Worm (Caenorhabditis elegans) whole organism, L4 larva: ENCODE measurements around the gene cex-1.

Source experiments
- F49E8.2 ChIP-seq: sonication (generic microtip); optimal IDR thresholded peaks from 2 replicates; lab custom pipeline; 2016; ENCODE audit warnings: missing compliant biosample characterization, mild to moderate bottlenecking, missing genetic modification characterization, borderline replicate concordance
- R02D3.7 ChIP-seq: fragments of 150-350 bp; sonication (generic microtip); optimal IDR thresholded peaks from 3 replicates; lab custom pipeline; 2014; ENCODE audit warnings: missing biosample characterization, missing genetic modification characterization
- T20F7.1 ChIP-seq: fragments of 200-800 bp; sonication (Bioruptor generic); optimal IDR thresholded peaks from 2 replicates; lab custom pipeline; 2018; ENCODE audit warnings: mild to moderate bottlenecking, missing genetic modification characterization, missing compliant biosample characterization
- T26A8.4 ChIP-seq: fragments of 200-800 bp; sonication (Bioruptor generic); IDR thresholded peaks from 2 replicates; pipeline ENCODE4 v1.3.6; 2022; ENCODE audit warnings: missing genetic modification characterization, missing compliant biosample characterization
- Y48G9A.11 ChIP-seq: fragments of 200-800 bp; sonication (Bioruptor generic); IDR thresholded peaks from 2 replicates; pipeline ENCODE4 v1.3.6; 2022; ENCODE audit warnings: missing genetic modification reagents, missing genetic modification characterization, missing compliant biosample characterization
- ZK546.5 ChIP-seq, 2 experiments: sonication (generic microtip); optimal IDR thresholded peaks; 2 replicates each; lab custom pipeline; 2017; ENCODE audit warnings: missing biosample characterization in 2 of 2, missing genetic modification characterization in 2 of 2
- aha-1 ChIP-seq: fragments of 150-350 bp; peaks from one replicate; lab custom pipeline; 2014; ENCODE audit warnings: missing biosample characterization, missing genetic modification characterization
- ceh-20 ChIP-seq: fragments of 200-800 bp; sonication (Bioruptor generic); IDR thresholded peaks from 2 replicates; pipeline ENCODE4 v1.3.6; 2022; ENCODE audit warnings: missing genetic modification reagents, missing genetic modification characterization, missing compliant biosample characterization
- ceh-62 ChIP-seq: sonication (generic microtip); optimal IDR thresholded peaks from 2 replicates; lab custom pipeline; 2017; ENCODE audit warnings: missing biosample characterization, missing genetic modification characterization
- ceh-82 ChIP-seq: sonication (generic microtip); optimal IDR thresholded peaks from 2 replicates; lab custom pipeline; 2017; ENCODE audit warnings: missing biosample characterization, missing genetic modification characterization
- ces-1 ChIP-seq: fragments of 150-350 bp; sonication (generic microtip); optimal IDR thresholded peaks from 4 replicates; lab custom pipeline; 2014; ENCODE audit warnings: missing biosample characterization, missing genetic modification reagents, missing genetic modification characterization
- ctbp-1 ChIP-seq: fragments of 200-800 bp; sonication (Bioruptor generic); IDR thresholded peaks from 2 replicates; pipeline ENCODE4 v1.3.6; 2022; ENCODE audit warnings: missing genetic modification reagents, missing genetic modification characterization, missing compliant biosample characterization
- daf-12 ChIP-seq: fragments of 150-350 bp; optimal IDR thresholded peaks from 2 replicates; lab custom pipeline; 2014; ENCODE audit warnings: missing biosample characterization, missing genetic modification reagents, missing genetic modification characterization
- daf-16 ChIP-seq, 3 experiments: sonication (generic microtip); optimal IDR thresholded peaks; 2 replicates each; lab custom pipeline; 2016 to 2017; ENCODE audit warnings: missing genetic modification characterization in 3 of 3, missing genetic modification reagents in 3 of 3, mild to moderate bottlenecking in 2 of 3, missing compliant biosample characterization in 2 of 3, missing biosample characterization in 1 of 3, moderate library complexity in 1 of 3
- daf-19 ChIP-seq: fragments of 200-800 bp; sonication (Bioruptor generic); conservative IDR thresholded peaks from 2 replicates; pipeline ENCODE4 v1.3.6; 2022; ENCODE audit warnings: missing genetic modification characterization, missing compliant biosample characterization
- dmd-6 ChIP-seq: fragments of 200-800 bp; sonication (Bioruptor generic); IDR thresholded peaks from 2 replicates; pipeline ENCODE4 v1.3.6; 2022; ENCODE audit warnings: missing genetic modification reagents, missing genetic modification characterization, missing compliant biosample characterization
- dmd-8 ChIP-seq: fragments of 200-800 bp; sonication (Bioruptor generic); IDR thresholded peaks from 2 replicates; pipeline ENCODE4 v1.3.6; 2022; ENCODE audit warnings: missing genetic modification characterization, missing compliant biosample characterization
- dpl-1 ChIP-seq: fragments of 150-350 bp; optimal IDR thresholded peaks from 2 replicates; lab custom pipeline; 2014; ENCODE audit warnings: missing biosample characterization, missing genetic modification reagents, missing genetic modification characterization
- duxl-1 ChIP-seq: sonication (generic microtip); optimal IDR thresholded peaks from 2 replicates; lab custom pipeline; 2016; ENCODE audit warnings: mild to moderate bottlenecking, missing genetic modification characterization, moderate library complexity, missing compliant biosample characterization; ENCODE audit not compliant: poor library complexity
- dve-1 ChIP-seq: sonication (generic microtip); optimal IDR thresholded peaks from 2 replicates; lab custom pipeline; 2017; ENCODE audit warnings: antibody characterized with exemption, mild to moderate bottlenecking, missing genetic modification characterization, missing compliant biosample characterization; ENCODE audit not compliant: insufficient read depth
- fkh-10 ChIP-seq: fragments of 150-350 bp; optimal IDR thresholded peaks from 2 replicates; lab custom pipeline; 2014; ENCODE audit warnings: missing biosample characterization, missing genetic modification reagents, missing genetic modification characterization
- hif-1 ChIP-seq, 2 experiments: sonication (generic microtip); optimal IDR thresholded peaks; 2 replicates each; lab custom pipeline; 2016 to 2017; ENCODE audit warnings: missing compliant biosample characterization in 2 of 2, missing genetic modification characterization in 2 of 2, missing genetic modification reagents in 2 of 2, missing genotype in 2 of 2, mild to moderate bottlenecking in 1 of 2
- hlh-30 ChIP-seq: sonication (generic microtip); optimal IDR thresholded peaks from 2 replicates; lab custom pipeline; 2017; ENCODE audit warnings: antibody characterized with exemption, mild to moderate bottlenecking, missing genetic modification characterization, missing compliant biosample characterization; ENCODE audit not compliant: insufficient read depth
- lin-1 ChIP-seq: fragments of 200-800 bp; sonication (Bioruptor generic); IDR thresholded peaks from 2 replicates; pipeline ENCODE4 v1.3.6; 2022; ENCODE audit warnings: missing genetic modification reagents, missing genetic modification characterization, missing compliant biosample characterization
- lin-13 ChIP-seq: fragments of 150-350 bp; optimal IDR thresholded peaks from 2 replicates; lab custom pipeline; 2014; ENCODE audit warnings: missing biosample characterization, missing genetic modification reagents, missing genetic modification characterization
- lin-15B ChIP-seq: fragments of 150-350 bp; sonication (generic microtip); optimal IDR thresholded peaks from 3 replicates; lab custom pipeline; 2014; ENCODE audit warnings: missing biosample characterization, missing genetic modification characterization
- lin-38 ChIP-seq: fragments of 200-800 bp; sonication (Bioruptor generic); IDR thresholded peaks from 2 replicates; pipeline ENCODE4 v1.3.6; 2022; ENCODE audit warnings: missing genetic modification reagents, missing genetic modification characterization, missing compliant biosample characterization
- lin-39 ChIP-seq: fragments of 150-350 bp; optimal IDR thresholded peaks from 2 replicates; lab custom pipeline; 2014; ENCODE audit warnings: missing biosample characterization, missing genetic modification reagents, missing genetic modification characterization
- lsy-2 ChIP-seq, 2 experiments: fragments of 150-350 bp in 1 of 2; sonication (generic microtip) in 1 of 2; optimal IDR thresholded peaks; 2 replicates each; lab custom pipeline; 2014 to 2017; ENCODE audit warnings: missing biosample characterization in 2 of 2, missing genetic modification characterization in 2 of 2
- madf-9 ChIP-seq: fragments of 200-800 bp; sonication (Bioruptor generic); conservative IDR thresholded peaks from 2 replicates; pipeline ENCODE4 v1.3.6; 2022; ENCODE audit warnings: missing genetic modification reagents, missing genetic modification characterization, missing compliant biosample characterization
- mxl-2 ChIP-seq: fragments of 200-800 bp; sonication (Bioruptor generic); conservative IDR thresholded peaks from 2 replicates; pipeline ENCODE4 v1.3.6; 2022; ENCODE audit warnings: missing genetic modification reagents, missing genetic modification characterization, missing compliant biosample characterization
- mxl-3 ChIP-seq: fragments of 200-800 bp; sonication (Bioruptor generic); optimal IDR thresholded peaks from 2 replicates; lab custom pipeline; 2018; ENCODE audit warnings: mild to moderate bottlenecking, missing genetic modification characterization, missing compliant biosample characterization
- nhr-111 ChIP-seq: fragments of 200-800 bp; sonication (Bioruptor generic); optimal IDR thresholded peaks from 2 replicates; lab custom pipeline; 2018; ENCODE audit warnings: mild to moderate bottlenecking, missing genetic modification characterization, missing compliant biosample characterization
- nhr-28 ChIP-seq: fragments of 150-350 bp; optimal IDR thresholded peaks from 2 replicates; lab custom pipeline; 2014; ENCODE audit warnings: missing biosample characterization, missing genetic modification characterization
- nhr-41 ChIP-seq: fragments of 200-800 bp; sonication (Bioruptor generic); IDR thresholded peaks from 2 replicates; pipeline ENCODE4 v1.3.6; 2022; ENCODE audit warnings: missing genetic modification reagents, missing genetic modification characterization, missing compliant biosample characterization
- pha-4 ChIP-seq, 2 experiments: fragments of 150-350 bp in 1 of 2; fragments of 200-800 bp in 1 of 2; sonication (Bioruptor generic) in 1 of 2; IDR thresholded peaks in 1 of 2; optimal IDR thresholded peaks in 1 of 2; 2 replicates each; pipeline versions ENCODE4 v1.3.6 to Lab custom; 2014 to 2022; ENCODE audit warnings: missing genetic modification characterization in 2 of 2, missing genetic modification reagents in 2 of 2, missing biosample characterization in 1 of 2, missing compliant biosample characterization in 1 of 2
- pqm-1 ChIP-seq: sonication (generic microtip); optimal IDR thresholded peaks from 2 replicates; lab custom pipeline; 2017; ENCODE audit warnings: missing biosample characterization, missing genetic modification characterization
- sdz-12 ChIP-seq: fragments of 200-800 bp; sonication (Bioruptor generic); optimal IDR thresholded peaks from 2 replicates; lab custom pipeline; 2018; ENCODE audit warnings: mild to moderate bottlenecking, missing genetic modification characterization, missing compliant biosample characterization
- set-16 ChIP-seq: fragments of 200-800 bp; sonication (Bioruptor generic); IDR thresholded peaks from 2 replicates; pipeline ENCODE4 v1.3.6; 2022; ENCODE audit warnings: missing genetic modification reagents, missing genetic modification characterization, missing compliant biosample characterization
- spr-1 ChIP-seq: sonication (generic microtip); optimal IDR thresholded peaks from 2 replicates; lab custom pipeline; 2016; ENCODE audit warnings: mild to moderate bottlenecking, missing genetic modification characterization, missing compliant biosample characterization
- spr-3 ChIP-seq: fragments of 200-800 bp; sonication (Bioruptor generic); optimal IDR thresholded peaks from 2 replicates; lab custom pipeline; 2018; ENCODE audit warnings: mild to moderate bottlenecking, missing genetic modification characterization, missing compliant biosample characterization
- unc-39 ChIP-seq: sonication (generic microtip); optimal IDR thresholded peaks from 2 replicates; lab custom pipeline; 2017; ENCODE audit warnings: missing biosample characterization, missing genetic modification characterization
- zag-1 ChIP-seq: fragments of 150-350 bp; optimal IDR thresholded peaks from 2 replicates; lab custom pipeline; 2014; ENCODE audit warnings: missing biosample characterization, missing genetic modification characterization
- zfp-2 ChIP-seq: sonication (generic microtip); optimal IDR thresholded peaks from 2 replicates; lab custom pipeline; 2016; ENCODE audit warnings: mild to moderate bottlenecking, missing genetic modification characterization, missing compliant biosample characterization
- zip-11 ChIP-seq: fragments of 200-800 bp; sonication (Bioruptor generic); IDR thresholded peaks from 2 replicates; pipeline ENCODE4 v1.3.6; 2022; ENCODE audit warnings: missing genetic modification characterization, missing compliant biosample characterization

The cex-1 gene

DNA sequence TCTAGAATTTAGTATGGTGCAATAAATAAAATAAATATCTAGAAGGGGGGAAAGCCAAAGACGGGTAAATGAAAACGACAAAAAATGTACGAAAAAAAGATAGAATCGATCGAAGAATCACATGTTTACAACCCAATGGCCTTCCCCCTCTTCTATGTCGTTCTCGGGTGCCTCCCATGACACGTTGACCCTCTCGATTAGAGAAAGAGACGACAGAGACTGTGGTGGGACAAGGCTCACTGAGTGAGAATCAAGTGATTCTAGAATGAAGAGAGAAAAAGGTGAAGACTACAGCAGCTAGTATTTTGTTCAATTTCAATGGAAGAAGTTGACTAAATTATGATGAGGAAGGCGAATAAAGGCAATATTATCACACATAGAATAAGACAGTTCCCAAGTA, 21.4 kb upstream of the cex-1 start (continued):
- no peak for TF ChIP-seq duxl-1 (tag; lab: Kevin White, UChicago)
- no peak for TF ChIP-seq zip-11 (GFP tag; lab: Robert Waterston, UW)
- TF ChIP-seq ceh-62 (tag; lab: Kevin White, UChicago): no peak
- TF ChIP-seq ceh-20 (GFP tag; lab: Robert Waterston, UW): no peak
- peak in 1 of 2 experiments; percentile 69 for TF ChIP-seq lsy-2 (tag; optimal IDR thresholded peaks at IDR 0.05; lab: Kevin White, UChicago)
- no peak for TF ChIP-seq T20F7.1

DNA sequence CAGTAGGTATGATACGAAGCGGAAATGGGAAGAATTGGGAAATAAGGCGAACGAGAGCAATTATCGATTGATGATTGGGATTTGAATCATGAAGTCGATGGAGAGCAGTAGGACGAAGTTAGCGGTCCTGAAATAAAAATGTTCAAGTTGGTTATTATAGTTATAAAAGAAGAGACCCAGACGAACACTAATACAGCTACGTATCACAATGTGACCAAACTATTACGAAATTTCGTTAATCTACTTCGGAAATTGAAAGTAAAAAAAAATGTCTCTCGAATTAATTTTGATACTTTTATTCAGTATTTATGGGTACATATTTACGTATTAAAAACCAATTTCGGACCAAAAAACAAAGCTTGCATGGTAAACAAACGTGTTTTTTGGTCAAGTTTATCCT, 21.0 kb upstream of the cex-1 start:
- no peak for TF ChIP-seq nhr-111 (GFP tag; lab: Kevin White, UChicago)
- no peak for TF ChIP-seq unc-39 (tag; lab: Kevin White, UChicago)
- TF ChIP-seq pha-4 (GFP tag; IDR thresholded peaks at IDR 0.05; lab: Robert Waterston, UW): no peak
- no peak for TF ChIP-seq pha-4 (tag; optimal IDR thresholded peaks at IDR 0.05; lab: Kevin White, UChicago)
- no peak for TF ChIP-seq lin-1 (GFP tag; lab: Robert Waterston, UW)
- TF ChIP-seq zag-1: no peak
- peak; percentile 19 for TF ChIP-seq nhr-28
- TF ChIP-seq dmd-8 (GFP tag; lab: Robert Waterston, UW): no peak
- no peak for TF ChIP-seq ctbp-1 (GFP tag; lab: Robert Waterston, UW)

DNA sequence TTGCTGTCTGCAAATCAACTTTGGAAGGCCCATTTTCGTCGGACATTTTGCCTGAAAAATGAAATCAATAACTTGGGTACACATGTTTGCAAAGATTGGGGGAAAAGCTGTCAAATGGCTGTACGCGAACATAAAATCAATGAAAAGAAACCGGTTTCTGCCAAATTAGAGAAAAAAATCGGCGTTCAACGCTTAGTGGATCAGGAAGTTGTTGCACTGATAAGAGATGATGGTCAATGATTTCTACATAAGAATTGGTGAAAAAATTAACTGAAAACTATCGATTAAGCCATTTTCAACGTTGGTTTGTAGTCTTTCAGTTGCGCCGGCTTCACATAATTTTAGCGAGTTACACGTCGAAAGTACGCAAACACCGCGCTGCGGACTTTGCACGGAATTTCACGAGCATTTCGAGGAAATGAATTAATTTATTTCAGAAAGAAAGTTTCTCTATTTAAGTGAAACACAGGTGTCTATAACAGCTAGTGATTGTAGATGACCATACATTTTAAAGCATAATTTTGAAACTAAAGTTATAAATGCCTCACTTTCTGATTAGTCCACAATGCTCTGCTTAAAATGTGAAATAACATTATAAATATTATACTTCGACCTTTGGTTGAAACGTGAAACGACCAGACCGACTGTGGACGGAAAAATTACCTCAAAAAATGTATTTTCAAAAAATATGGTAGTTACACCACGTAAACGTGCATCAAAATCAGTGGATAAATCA, 17.8 kb upstream of the cex-1 start, which contains the start of the genes F07F6.4 and F07F6.2:
Gene F07F6.4, minus strand, starts transcription at position 51 of the 736 bp plus-strand sequence.
Gene F07F6.2, plus strand, starts transcription at position 686 of the 736 bp plus-strand sequence.
- TF ChIP-seq lin-13 (GFP tag; lab: Kevin White, UChicago): no peak
- peak in 1 of 2 experiments; percentile 64 for TF ChIP-seq lsy-2 (tag; optimal IDR thresholded peaks at IDR 0.05; lab: Kevin White, UChicago)
- TF ChIP-seq spr-1 (tag; lab: Kevin White, UChicago): no peak
- TF ChIP-seq dmd-6: no peak
- TF ChIP-seq nhr-41 (GFP tag; lab: Robert Waterston, UW): no peak
- peak; percentile 59 for TF ChIP-seq dpl-1 (GFP tag; lab: Kevin White, UChicago)
- TF ChIP-seq lin-15B (tag; lab: Kevin White, UChicago): no peak
- no peak for TF ChIP-seq sdz-12 (GFP tag; lab: Kevin White, UChicago)
- no peak for TF ChIP-seq R02D3.7 (tag; lab: Kevin White, UChicago)
- peak; percentile 27 for TF ChIP-seq pqm-1 (tag; lab: Kevin White, UChicago)
- no peak for TF ChIP-seq hif-1 (tag; optimal IDR thresholded peaks at IDR 0.05; lab: Kevin White, UChicago)
- no peak for TF ChIP-seq zag-1
- peak; percentile 39 for TF ChIP-seq dve-1 (tag; lab: Kevin White, UChicago)
- no peak for TF ChIP-seq daf-12 (tag; lab: Kevin White, UChicago)
- TF ChIP-seq spr-3 (GFP tag; lab: Kevin White, UChicago): no peak
- TF ChIP-seq Y48G9A.11 (GFP tag; lab: Robert Waterston, UW): no peak
- TF ChIP-seq daf-19 (GFP tag; lab: Robert Waterston, UW): no peak
- no peak for TF ChIP-seq zfp-2 (tag; lab: Kevin White, UChicago)
- peak; percentile 7 for TF ChIP-seq mxl-3
- TF ChIP-seq duxl-1 (tag; lab: Kevin White, UChicago): no peak
- no peak for TF ChIP-seq fkh-10 (GFP tag; lab: Kevin White, UChicago)
- TF ChIP-seq aha-1 (tag; lab: Kevin White, UChicago): peak; percentile 90
- TF ChIP-seq set-16 (GFP tag; lab: Robert Waterston, UW): no peak
- TF ChIP-seq ZK546.5 (tag; optimal IDR thresholded peaks at IDR 0.05; lab: Kevin White, UChicago): no peak
- no peak for TF ChIP-seq madf-9
- no peak for TF ChIP-seq daf-16 (GFP tag; optimal IDR thresholded peaks at IDR 0.05; lab: Kevin White, UChicago)
- no peak for TF ChIP-seq daf-16 (tag; optimal IDR thresholded peaks at IDR 0.05; lab: Kevin White, UChicago)
- TF ChIP-seq ceh-82: no peak
- peak; percentile 46; the same call in 1 of the 2 replicates for TF ChIP-seq lin-38 (GFP tag; lab: Robert Waterston, UW)
- no peak for TF ChIP-seq lin-1 (GFP tag; lab: Robert Waterston, UW)
- no peak for TF ChIP-seq F49E8.2 (tag; lab: Kevin White, UChicago)
- TF ChIP-seq lin-39 (tag; lab: Kevin White, UChicago): no peak
- no peak for TF ChIP-seq hlh-30 (tag; lab: Kevin White, UChicago)
- no peak for TF ChIP-seq mxl-2 (GFP tag; lab: Robert Waterston, UW)
- TF ChIP-seq T26A8.4 (GFP tag; lab: Robert Waterston, UW): no peak
- no peak for TF ChIP-seq ces-1 (GFP tag; lab: Kevin White, UChicago)
